Comparison of ENCODE assay signal across 1 fruit fly cellular context in the genomic region with DNA sequence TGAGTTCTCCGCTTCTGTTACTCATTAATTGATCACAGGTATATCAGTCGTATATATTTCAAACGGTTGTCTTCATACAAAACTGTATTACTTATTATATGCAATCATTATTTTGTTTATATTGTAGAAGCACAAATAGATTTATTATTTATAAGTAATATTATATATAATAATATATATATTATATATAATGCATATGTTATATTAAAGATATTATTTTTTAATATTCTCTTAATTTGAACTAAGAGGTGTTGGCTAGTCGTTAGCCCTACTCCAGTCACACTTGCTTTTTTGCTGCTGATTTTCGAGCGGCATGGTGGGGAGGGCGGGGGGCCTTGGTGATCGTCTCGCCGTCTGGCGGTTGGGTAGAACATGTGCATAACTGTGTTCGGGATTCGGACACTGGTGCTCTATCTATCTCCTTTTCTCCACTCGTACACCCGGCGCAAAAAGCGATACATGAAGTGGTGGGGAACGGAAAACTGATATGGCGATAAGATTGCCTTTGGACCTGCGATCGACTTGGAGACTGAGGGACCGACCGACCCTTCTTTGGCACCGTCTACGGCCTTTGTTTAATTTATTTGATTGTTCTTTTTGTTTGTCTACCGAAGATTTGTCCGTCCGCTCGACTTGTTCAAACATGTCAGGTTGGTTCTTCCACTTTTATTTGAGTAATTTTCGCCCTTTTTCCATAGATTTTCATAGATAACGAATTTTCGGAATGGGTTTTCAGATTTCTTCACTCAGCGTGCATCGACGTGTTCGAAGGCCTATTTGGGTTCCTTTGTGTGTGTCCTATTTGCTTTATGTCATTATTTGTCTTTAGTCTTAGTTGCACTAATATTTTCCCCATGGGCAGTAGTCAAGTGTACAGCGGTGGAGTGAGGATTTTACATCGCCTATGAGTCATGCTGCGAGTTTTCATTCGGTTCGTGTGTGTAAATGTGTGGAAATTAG.
A peak's percentile ranks its signal among the peaks of the same experiment; 100 is the strongest.
TF ChIP-seq lines count a peak whose summit lies in the region.

No protein-coding gene starts in this region.

TF ChIP-seq in whole organism, embryonic, 481 proteins besides CTCF, POLR2A, EP300 and RAD21 (continued from another document and continues in another):
- peak; percentile 44; the same call in 1 of the 3 replicates for TF ChIP-seq dysf (GFP tag; IDR thresholded peaks at IDR 0.05; lab: Robert Waterston, UW)
- TF ChIP-seq ranshi (GFP tag; IDR thresholded peaks at IDR 0.05; lab: Robert Waterston, UW) = peak; percentile 22; the same call in 1 of the 2 replicates
- TF ChIP-seq kni (GFP tag; optimal IDR thresholded peaks at IDR 0.05; lab: Kevin White, UChicago) = peak; percentile 97
- TF ChIP-seq gcm (GFP tag; optimal IDR thresholded peaks at IDR 0.05; lab: Kevin White, UChicago) = peak; percentile 23
- peak; percentile 34 for TF ChIP-seq cato (GFP tag; optimal IDR thresholded peaks at IDR 0.05; lab: Kevin White, UChicago; ENCODE audit: borderline replicate concordance)
- peak; percentile 55 to 66 for TF ChIP-seq Hr51 (GFP tag; optimal IDR thresholded peaks at IDR 0.05; lab: Kevin White, UChicago)
- TF ChIP-seq Scr (GFP tag; IDR thresholded peaks at IDR 0.05; lab: Robert Waterston, UW; ENCODE audit: partially characterized antibody) = no peak
- no peak for TF ChIP-seq lbe (GFP tag; optimal IDR thresholded peaks at IDR 0.05; lab: Kevin White, UChicago)
- peak; percentile 30; the same call in 1 of the 2 replicates for TF ChIP-seq CG32767 (GFP tag; IDR thresholded peaks at IDR 0.05; lab: Robert Waterston, UW)
- peak; percentile 44 for TF ChIP-seq disco-r (GFP tag; optimal IDR thresholded peaks at IDR 0.05; lab: Kevin White, UChicago)
- no peak for TF ChIP-seq CG8478 (optimal IDR thresholded peaks at IDR 0.05; lab: Kevin White, UChicago)
- peak; percentile 7 for TF ChIP-seq Chrac-16 (GFP tag; optimal IDR thresholded peaks at IDR 0.05; lab: Kevin White, UChicago)
- peak; percentile 85 for TF ChIP-seq gem (tag; optimal IDR thresholded peaks at IDR 0.05; lab: Kevin White, UChicago)
- peak; percentile 75 for TF ChIP-seq nmo (GFP tag; optimal IDR thresholded peaks at IDR 0.05; lab: Kevin White, UChicago)
- peak; percentile 20 for TF ChIP-seq bcd (GFP tag; optimal IDR thresholded peaks at IDR 0.05; lab: Kevin White, UChicago)
- no peak for TF ChIP-seq dan (GFP tag; IDR thresholded peaks at IDR 0.05; lab: Robert Waterston, UW)
- peak; percentile 78 for TF ChIP-seq Side (GFP tag; optimal IDR thresholded peaks at IDR 0.05; lab: Kevin White, UChicago)
- peak; percentile 78 for TF ChIP-seq Xrp1 (GFP tag; IDR thresholded peaks at IDR 0.05; lab: Robert Waterston, UW)
- peak; percentile 41 for TF ChIP-seq Vsx1 (GFP tag; optimal IDR thresholded peaks at IDR 0.05; lab: Kevin White, UChicago)
- no peak for TF ChIP-seq Ravus (GFP tag; IDR thresholded peaks at IDR 0.05; lab: Robert Waterston, UW)
- TF ChIP-seq prd (optimal IDR thresholded peaks at IDR 0.05; lab: Kevin White, UChicago) = no peak
- TF ChIP-seq prd (GFP tag; IDR thresholded peaks at IDR 0.05; lab: Robert Waterston, UW) = peak; percentile 60; the same call in 2 of the 3 replicates
- peak; percentile 59 for TF ChIP-seq Abd-B (GFP tag; optimal IDR thresholded peaks at IDR 0.05; lab: Kevin White, UChicago)
- peak; percentile 69 for TF ChIP-seq CG10267 (tag; optimal IDR thresholded peaks at IDR 0.05; lab: Kevin White, UChicago)
- peak; percentile 8 for TF ChIP-seq Mad (GFP tag; optimal IDR thresholded peaks at IDR 0.05; lab: Kevin White, UChicago)
- TF ChIP-seq tap (tag; optimal IDR thresholded peaks at IDR 0.05; lab: Kevin White, UChicago) = peak; percentile 23
- TF ChIP-seq HLHmδ (GFP tag; optimal IDR thresholded peaks at IDR 0.05; lab: Kevin White, UChicago) = no peak
- peak; percentile 22 for TF ChIP-seq CG7271 (tag; optimal IDR thresholded peaks at IDR 0.05; lab: Kevin White, UChicago)
- TF ChIP-seq dmrt99B (tag; optimal IDR thresholded peaks at IDR 0.05; lab: Kevin White, UChicago) = peak; percentile 59
- peak; percentile 32 for TF ChIP-seq trh (GFP tag; optimal IDR thresholded peaks at IDR 0.05; lab: Kevin White, UChicago)
- TF ChIP-seq CG3847 (GFP tag; IDR thresholded peaks at IDR 0.05; lab: Robert Waterston, UW) = peak; percentile 30; the same call in 1 of the 2 replicates
- peak; percentile 29 for TF ChIP-seq CG9876 (GFP tag; optimal IDR thresholded peaks at IDR 0.05; lab: Kevin White, UChicago)
- TF ChIP-seq lola (GFP tag; optimal IDR thresholded peaks at IDR 0.05; lab: Kevin White, UChicago) = peak in 1 of 3 experiments; percentile 80
- TF ChIP-seq Adf1 (GFP tag; IDR thresholded peaks at IDR 0.05; lab: Robert Waterston, UW) = no peak
- peak; percentile 77 for TF ChIP-seq CG15601 (tag; optimal IDR thresholded peaks at IDR 0.05; lab: Kevin White, UChicago)
- TF ChIP-seq CG17328 (GFP tag; IDR thresholded peaks at IDR 0.05; lab: Robert Waterston, UW) = peak; percentile 48; the same call in 1 of the 2 replicates
- peak; percentile 22 for TF ChIP-seq ewg (GFP tag; optimal IDR thresholded peaks at IDR 0.05; lab: Kevin White, UChicago)
- peak; percentile 99 for TF ChIP-seq p53 (GFP tag; optimal IDR thresholded peaks at IDR 0.05; lab: Kevin White, UChicago)
- peak; percentile 65; the same call in 2 of the 3 replicates for TF ChIP-seq otp (GFP tag; IDR thresholded peaks at IDR 0.05; lab: Robert Waterston, UW)
- TF ChIP-seq D19B (GFP tag; optimal IDR thresholded peaks at IDR 0.05; lab: Kevin White, UChicago) = peak; percentile 96
- TF ChIP-seq CG16863 (GFP tag; optimal IDR thresholded peaks at IDR 0.05; lab: Kevin White, UChicago) = peak; percentile 37
- no peak for TF ChIP-seq CG15073 (GFP tag; optimal IDR thresholded peaks at IDR 0.05; lab: Kevin White, UChicago)
- TF ChIP-seq Pdp1 (GFP tag; optimal IDR thresholded peaks at IDR 0.05; lab: Kevin White, UChicago) = peak in 1 of 2 experiments; percentile 48
- peak; percentile 47 for TF ChIP-seq Sox100B (GFP tag; optimal IDR thresholded peaks at IDR 0.05; lab: Kevin White, UChicago)
- TF ChIP-seq pfk (GFP tag; optimal IDR thresholded peaks at IDR 0.05; lab: Kevin White, UChicago) = no peak
- peak; percentile 47 for TF ChIP-seq CG1603 (tag; optimal IDR thresholded peaks at IDR 0.05; lab: Kevin White, UChicago)
- peak; percentile 67 for TF ChIP-seq org-1 (GFP tag; optimal IDR thresholded peaks at IDR 0.05; lab: Kevin White, UChicago)
- peak; percentile 71 for TF ChIP-seq CG2678 (tag; optimal IDR thresholded peaks at IDR 0.05; lab: Kevin White, UChicago)
- TF ChIP-seq CG3281 (GFP tag; optimal IDR thresholded peaks at IDR 0.05; lab: Kevin White, UChicago) = peak; percentile 14
- TF ChIP-seq Xbp1 (GFP tag; optimal IDR thresholded peaks at IDR 0.05; lab: Kevin White, UChicago) = peak; percentile 8
- TF ChIP-seq CHES-1-like (GFP tag; optimal IDR thresholded peaks at IDR 0.05; lab: Kevin White, UChicago) = peak; percentile 58
- TF ChIP-seq Kr (GFP tag; optimal IDR thresholded peaks at IDR 0.05; lab: Kevin White, UChicago) = peak; percentile 97
- TF ChIP-seq pnt (GFP tag; optimal IDR thresholded peaks at IDR 0.05; lab: Kevin White, UChicago) = peak; percentile 46
- no peak for TF ChIP-seq exex (tag; optimal IDR thresholded peaks at IDR 0.05; lab: Kevin White, UChicago)
- TF ChIP-seq chif (GFP tag; optimal IDR thresholded peaks at IDR 0.05; lab: Kevin White, UChicago) = peak; percentile 65 to 76
- peak; percentile 44 for TF ChIP-seq CG14965 (GFP tag; optimal IDR thresholded peaks at IDR 0.05; lab: Kevin White, UChicago; ENCODE audit: borderline replicate concordance)
- peak; percentile 34 for TF ChIP-seq CrebB (tag; optimal IDR thresholded peaks at IDR 0.05; lab: Kevin White, UChicago)
- peak; percentile 75 for TF ChIP-seq crol (GFP tag; IDR thresholded peaks at IDR 0.05; lab: Robert Waterston, UW)
- peak; percentile 67 for TF ChIP-seq CG17829 (tag; optimal IDR thresholded peaks at IDR 0.05; lab: Kevin White, UChicago)
- TF ChIP-seq vnd (GFP tag; IDR thresholded peaks at IDR 0.05; lab: Robert Waterston, UW; ENCODE audit: partially characterized antibody) = 0 out of 3 replicates have a peak, but pooled peaks have one; percentile 30
- TF ChIP-seq CG6765 (GFP tag; optimal IDR thresholded peaks at IDR 0.05; lab: Kevin White, UChicago) = no peak
- peak; percentile 46 for TF ChIP-seq jumu (GFP tag; optimal IDR thresholded peaks at IDR 0.05; lab: Kevin White, UChicago)
- peak; percentile 41; the same call in 1 of the 2 replicates for TF ChIP-seq CG32532 (GFP tag; IDR thresholded peaks at IDR 0.05; lab: Robert Waterston, UW)
- TF ChIP-seq CG1233 (GFP tag; optimal IDR thresholded peaks at IDR 0.05; lab: Kevin White, UChicago) = peak; percentile 75
- peak; percentile 79 for TF ChIP-seq CG12236 (GFP tag; optimal IDR thresholded peaks at IDR 0.05; lab: Kevin White, UChicago)
- no peak for TF ChIP-seq inv (GFP tag; IDR thresholded peaks at IDR 0.05; lab: Robert Waterston, UW; ENCODE audit: partially characterized antibody)
- peak; percentile 53 for TF ChIP-seq CG33213 (GFP tag; optimal IDR thresholded peaks at IDR 0.05; lab: Kevin White, UChicago)
- peak; percentile 35 for TF ChIP-seq CG1602 (GFP tag; optimal IDR thresholded peaks at IDR 0.05; lab: Kevin White, UChicago)
- 0 out of 3 replicates have a peak, but pooled peaks have one; percentile 10 for TF ChIP-seq H15 (GFP tag; IDR thresholded peaks at IDR 0.05; lab: Robert Waterston, UW)
- no peak for TF ChIP-seq CG13287 (GFP tag; IDR thresholded peaks at IDR 0.05; lab: Robert Waterston, UW; ENCODE audit: partially characterized antibody)
- TF ChIP-seq eyg (GFP tag; optimal IDR thresholded peaks at IDR 0.05; lab: Kevin White, UChicago) = peak; percentile 29
- TF ChIP-seq CoRest (tag; optimal IDR thresholded peaks at IDR 0.05; lab: Kevin White, UChicago) = peak; percentile 74
- no peak for TF ChIP-seq CG6272 (GFP tag; IDR thresholded peaks at IDR 0.05; lab: Robert Waterston, UW)
- peak; percentile 30 for TF ChIP-seq tx (GFP tag; optimal IDR thresholded peaks at IDR 0.05; lab: Kevin White, UChicago)
- TF ChIP-seq CG6689 (GFP tag; IDR thresholded peaks at IDR 0.05; lab: Robert Waterston, UW) = peak; percentile 62
- TF ChIP-seq run (tag; optimal IDR thresholded peaks at IDR 0.05; lab: Kevin White, UChicago) = no peak
- TF ChIP-seq NK7.1 (GFP tag; optimal IDR thresholded peaks at IDR 0.05; lab: Kevin White, UChicago) = no peak
- 0 out of 2 replicates have a peak, but pooled peaks have one; percentile 14 for TF ChIP-seq CG11696 (GFP tag; IDR thresholded peaks at IDR 0.05; lab: Robert Waterston, UW)
- TF ChIP-seq psq (GFP tag; optimal IDR thresholded peaks at IDR 0.05; lab: Kevin White, UChicago) = no peak
- no peak for TF ChIP-seq Fer2 (tag; optimal IDR thresholded peaks at IDR 0.05; lab: Kevin White, UChicago)
- TF ChIP-seq ap (GFP tag; IDR thresholded peaks at IDR 0.05; lab: Robert Waterston, UW) = 0 out of 2 replicates have a peak, but pooled peaks have one; percentile 23
- peak; percentile 24 for TF ChIP-seq Six4 (GFP tag; optimal IDR thresholded peaks at IDR 0.05; lab: Kevin White, UChicago)
- TF ChIP-seq rib (GFP tag; IDR thresholded peaks at IDR 0.05; lab: Robert Waterston, UW) = no peak; the same call in 1 of the 2 replicates
- peak; percentile 35 for TF ChIP-seq CG30403 (GFP tag; optimal IDR thresholded peaks at IDR 0.05; lab: Kevin White, UChicago)
- no peak for TF ChIP-seq crp (GFP tag; optimal IDR thresholded peaks at IDR 0.05; lab: Kevin White, UChicago)
- TF ChIP-seq maf-S (GFP tag; optimal IDR thresholded peaks at IDR 0.05; lab: Kevin White, UChicago) = peak; percentile 18
- peak; percentile 38 for TF ChIP-seq CG10654 (GFP tag; optimal IDR thresholded peaks at IDR 0.05; lab: Kevin White, UChicago)
- TF ChIP-seq CG7786 (GFP tag; optimal IDR thresholded peaks at IDR 0.05; lab: Kevin White, UChicago) = peak; percentile 9
- TF ChIP-seq chm (GFP tag; IDR thresholded peaks at IDR 0.05; lab: Robert Waterston, UW) = peak; percentile 65; the same call in 1 of the 2 replicates
- TF ChIP-seq sr (GFP tag; IDR thresholded peaks at IDR 0.05; lab: Robert Waterston, UW) = no peak
- peak; percentile 14 for TF ChIP-seq YL-1 (GFP tag; optimal IDR thresholded peaks at IDR 0.05; lab: Kevin White, UChicago)
- no peak; the same call in 1 of the 2 replicates for TF ChIP-seq klu (GFP tag; IDR thresholded peaks at IDR 0.05; lab: Robert Waterston, UW)
- peak; percentile 31 for TF ChIP-seq slp2 (GFP tag; optimal IDR thresholded peaks at IDR 0.05; lab: Kevin White, UChicago)
- peak; percentile 47; the same call in 1 of the 2 replicates for TF ChIP-seq E2f1 (GFP tag; IDR thresholded peaks at IDR 0.05; lab: Robert Waterston, UW)
- TF ChIP-seq fru (optimal IDR thresholded peaks at IDR 0.05; lab: Kevin White, UChicago) = no peak
- peak; percentile 83 for TF ChIP-seq CG11398 (GFP tag; optimal IDR thresholded peaks at IDR 0.05; lab: Kevin White, UChicago)
- no peak for TF ChIP-seq bowl (GFP tag; IDR thresholded peaks at IDR 0.05; lab: Robert Waterston, UW)
- TF ChIP-seq onecut (GFP tag; IDR thresholded peaks at IDR 0.05; lab: Robert Waterston, UW) = 0 out of 2 replicates have a peak, but pooled peaks have one; percentile 6
- TF ChIP-seq CG17385 (GFP tag; optimal IDR thresholded peaks at IDR 0.05; lab: Kevin White, UChicago) = peak; percentile 38
- TF ChIP-seq sob (GFP tag; IDR thresholded peaks at IDR 0.05; lab: Robert Waterston, UW) = no peak
- peak; percentile 89 for TF ChIP-seq CG2202 (tag; optimal IDR thresholded peaks at IDR 0.05; lab: Kevin White, UChicago)
- TF ChIP-seq PHDP (tag; optimal IDR thresholded peaks at IDR 0.05; lab: Kevin White, UChicago) = peak; percentile 62
- no peak for TF ChIP-seq jing (GFP tag; optimal IDR thresholded peaks at IDR 0.05; lab: Kevin White, UChicago)
- peak; percentile 65 for TF ChIP-seq phol (tag; optimal IDR thresholded peaks at IDR 0.05; lab: Kevin White, UChicago)
- 0 out of 3 replicates have a peak, but pooled peaks have one; percentile 36 for TF ChIP-seq z (GFP tag; IDR thresholded peaks at IDR 0.05; lab: Robert Waterston, UW)
- TF ChIP-seq lmd (GFP tag; IDR thresholded peaks at IDR 0.05; lab: Robert Waterston, UW) = peak; percentile 47; the same call in 1 of the 2 replicates
- no peak for TF ChIP-seq gro (GFP tag; optimal IDR thresholded peaks at IDR 0.05; lab: Kevin White, UChicago)
- TF ChIP-seq HLH54F (GFP tag; optimal IDR thresholded peaks at IDR 0.05; lab: Kevin White, UChicago) = no peak
- TF ChIP-seq CG3065 (GFP tag; optimal IDR thresholded peaks at IDR 0.05; lab: Kevin White, UChicago) = peak; percentile 10
- no peak for TF ChIP-seq D (optimal IDR thresholded peaks at IDR 0.05; lab: Kevin White, UChicago)
- peak; percentile 77 for TF ChIP-seq D (GFP tag; optimal IDR thresholded peaks at IDR 0.05; lab: Kevin White, UChicago)
- TF ChIP-seq zen (tag; optimal IDR thresholded peaks at IDR 0.05; lab: Kevin White, UChicago) = peak; percentile 73
- no peak for TF ChIP-seq C15 (GFP tag; IDR thresholded peaks at IDR 0.05; lab: Robert Waterston, UW)
- TF ChIP-seq so (GFP tag; IDR thresholded peaks at IDR 0.05; lab: Robert Waterston, UW) = peak; percentile 32; the same call in 1 of the 3 replicates
- peak; percentile 56 for TF ChIP-seq twi (tag; optimal IDR thresholded peaks at IDR 0.05; lab: Kevin White, UChicago)
